Fruit fly (Drosophila melanogaster) whole organism, prepupa: ENCODE measurements around the gene alpha-Man-Ib.

ENCODE experiments used
- CG1621 ChIP-seq: fragments of 200-800 bp; sonication (Bioruptor generic); optimal IDR thresholded peaks from 3 replicates; lab custom pipeline; 2018; ENCODE audit warnings: missing biosample characterization, mild to moderate bottlenecking, missing genetic modification characterization
- CG16779 ChIP-seq: fragments of 200-800 bp; sonication (Bioruptor generic); optimal IDR thresholded peaks from 3 replicates; lab custom pipeline; 2017; ENCODE audit warnings: missing biosample characterization, mild to moderate bottlenecking, missing genetic modification characterization
- Hr38 ChIP-seq: sonication (Bioruptor generic); optimal IDR thresholded peaks from 2 replicates; lab custom pipeline; 2016; ENCODE audit warnings: missing biosample characterization, missing genetic modification characterization
- achi ChIP-seq: fragments of 200-800 bp; sonication (Bioruptor generic); optimal IDR thresholded peaks from 3 replicates; lab custom pipeline; 2016; ENCODE audit warnings: missing biosample characterization, missing genetic modification characterization
- cyc ChIP-seq: fragments of 200-800 bp; sonication (Bioruptor generic); optimal IDR thresholded peaks from 3 replicates; lab custom pipeline; 2016; ENCODE audit warnings: missing biosample characterization, missing genetic modification characterization
- eg ChIP-seq: fragments of 200-800 bp; sonication (Bioruptor generic); IDR thresholded peaks from 3 replicates; pipeline ENCODE4 v1.3.6; 2022; ENCODE audit warnings: missing biosample characterization, missing genetic modification characterization
- fd85E ChIP-seq: fragments of 200-800 bp; sonication (Bioruptor generic); optimal IDR thresholded peaks from 3 replicates; lab custom pipeline; 2016; ENCODE audit warnings: missing biosample characterization, missing genetic modification characterization
- fkh ChIP-seq: fragments of 200-800 bp; sonication (Bioruptor generic); optimal IDR thresholded peaks from 3 replicates; lab custom pipeline; 2017; ENCODE audit warnings: missing biosample characterization, mild to moderate bottlenecking, missing genetic modification characterization, moderate library complexity

dm6 chr3R:29091609-29092008, 21.0 kb downstream of the alpha-Man-Ib start:
- TF ChIP-seq Hr38 (no peak), CG1621 (tag; lab: Kevin White, UChicago) (peak; percentile 31), CG16779 (tag; lab: Kevin White, UChicago) (no peak), fkh (no peak), eg (GFP tag; lab: Robert Waterston, UW) (no peak), achi (peak; percentile 59), fd85E (GFP tag; lab: Kevin White, UChicago) (no peak), cyc (GFP tag; lab: Kevin White, UChicago) (peak; percentile 21)
